Fruit fly (Drosophila melanogaster) whole organism, prepupa: ENCODE results near the gene Pi4KIIIalpha.

Source experiments
- Blimp-1 ChIP-seq: fragments of 200-800 bp; sonication (Bioruptor generic); optimal IDR thresholded peaks from 3 replicates; lab custom pipeline; 2017; ENCODE audit warnings: missing biosample characterization, missing genetic modification characterization, mild to moderate bottlenecking, moderate library complexity, missing genetic modification reagents
- CG10631 ChIP-seq: fragments of 200-800 bp; sonication (Bioruptor generic); optimal IDR thresholded peaks from 2 replicates; lab custom pipeline; 2016; ENCODE audit warnings: missing biosample characterization, missing genetic modification characterization
- CG11294 ChIP-seq: fragments of 200-800 bp; sonication (Bioruptor generic); IDR thresholded peaks from 2 replicates; pipeline ENCODE4 v1.3.6; 2022; ENCODE audit warnings: missing biosample characterization, missing genetic modification characterization
- CG11762 ChIP-seq: fragments of 200-800 bp; sonication (Bioruptor generic); optimal IDR thresholded peaks from 3 replicates; lab custom pipeline; 2016; ENCODE audit warnings: missing biosample characterization, missing genetic modification characterization; ENCODE audit not compliant: insufficient read depth
- CG11902 ChIP-seq: fragments of 200-800 bp; sonication (Bioruptor generic); optimal IDR thresholded peaks from 3 replicates; lab custom pipeline; 2016; ENCODE audit warnings: missing biosample characterization, missing genetic modification characterization
- CG15336 ChIP-seq: fragments of 200-800 bp; sonication (Bioruptor generic); IDR thresholded peaks from 2 replicates; pipeline ENCODE4 v1.3.6; 2022; ENCODE audit warnings: missing biosample characterization, missing genetic modification characterization
- CG16779 ChIP-seq: fragments of 200-800 bp; sonication (Bioruptor generic); optimal IDR thresholded peaks from 3 replicates; lab custom pipeline; 2017; ENCODE audit warnings: missing biosample characterization, mild to moderate bottlenecking, missing genetic modification characterization
- CG3032 ChIP-seq: fragments of 200-800 bp; optimal IDR thresholded peaks from 2 replicates; lab custom pipeline; 2019; ENCODE audit warnings: missing biosample characterization, mild to moderate bottlenecking, missing genetic modification characterization, moderate library complexity
- CG31627 ChIP-seq: fragments of 200-800 bp; sonication (Bioruptor generic); optimal IDR thresholded peaks from 3 replicates; lab custom pipeline; 2016; ENCODE audit warnings: missing biosample characterization, missing genetic modification characterization
- CG32006 ChIP-seq: fragments of 200-800 bp; sonication (Bioruptor generic); optimal IDR thresholded peaks from 3 replicates; lab custom pipeline; 2017; ENCODE audit warnings: missing biosample characterization, mild to moderate bottlenecking, missing genetic modification characterization
- CG34406 ChIP-seq: fragments of 200-800 bp; sonication (Bioruptor generic); optimal IDR thresholded peaks from 3 replicates; lab custom pipeline; 2016; ENCODE audit warnings: missing biosample characterization, missing genetic modification characterization
- CG3919 ChIP-seq: fragments of 200-800 bp; sonication (Bioruptor generic); optimal IDR thresholded peaks from 3 replicates; lab custom pipeline; 2016; ENCODE audit warnings: missing biosample characterization, missing genetic modification characterization
- CG4318 ChIP-seq: fragments of 200-800 bp; sonication (Bioruptor generic); optimal IDR thresholded peaks from 3 replicates; lab custom pipeline; 2017; ENCODE audit warnings: missing biosample characterization, mild to moderate bottlenecking, missing genetic modification characterization
- CG6163 ChIP-seq: fragments of 200-800 bp; sonication (Bioruptor generic); IDR thresholded peaks from 3 replicates; pipeline ENCODE4 v1.3.6; 2022; ENCODE audit warnings: missing biosample characterization, missing genetic modification characterization
- CG6792 ChIP-seq: fragments of 200-800 bp; sonication (Bioruptor generic); optimal IDR thresholded peaks from 3 replicates; lab custom pipeline; 2016; ENCODE audit warnings: missing biosample characterization, missing genetic modification characterization
- CG6808 ChIP-seq: fragments of 200-800 bp; sonication (Bioruptor generic); optimal IDR thresholded peaks from 3 replicates; lab custom pipeline; 2017; ENCODE audit warnings: missing biosample characterization, missing genetic modification characterization, mild to moderate bottlenecking, moderate library complexity, missing genetic modification reagents
- CG6854 ChIP-seq: fragments of 200-800 bp; sonication (Bioruptor generic); optimal IDR thresholded peaks from 2 replicates; lab custom pipeline; 2017; ENCODE audit warnings: missing biosample characterization, mild to moderate bottlenecking, missing genetic modification characterization
- CG7368 ChIP-seq: fragments of 200-800 bp; sonication (Bioruptor generic); optimal IDR thresholded peaks from 3 replicates; lab custom pipeline; 2016; ENCODE audit warnings: missing biosample characterization, missing genetic modification characterization
- CG8319 ChIP-seq: fragments of 200-800 bp; sonication (Bioruptor generic); optimal IDR thresholded peaks from 3 replicates; lab custom pipeline; 2016; ENCODE audit warnings: missing biosample characterization, missing genetic modification characterization
- CG8632 ChIP-seq: fragments of 200-800 bp; sonication (Bioruptor generic); optimal IDR thresholded peaks from 3 replicates; lab custom pipeline; 2016; ENCODE audit warnings: missing biosample characterization, missing genetic modification characterization
- Eip75B ChIP-seq: fragments of 200-800 bp; sonication (Bioruptor generic); optimal IDR thresholded peaks from 3 replicates; lab custom pipeline; 2016; ENCODE audit warnings: missing biosample characterization, missing genetic modification characterization
- Eip78C ChIP-seq: fragments of 200-800 bp; sonication (Bioruptor generic); peaks from one replicate; lab custom pipeline; 2016; ENCODE audit warnings: missing biosample characterization, missing genetic modification characterization
- Eip93F ChIP-seq: fragments of 200-800 bp; sonication (Bioruptor generic); optimal IDR thresholded peaks from 2 replicates; lab custom pipeline; 2016; ENCODE audit warnings: missing biosample characterization, mild to moderate bottlenecking, missing genetic modification characterization
- Ets21C ChIP-seq: fragments of 200-800 bp; sonication (Bioruptor generic); optimal IDR thresholded peaks from 3 replicates; lab custom pipeline; 2016; ENCODE audit warnings: missing biosample characterization, missing genetic modification characterization
- Ets96B ChIP-seq: fragments of 200-800 bp; optimal IDR thresholded peaks from 2 replicates; lab custom pipeline; 2019; ENCODE audit warnings: missing biosample characterization, mild to moderate bottlenecking, missing genetic modification characterization, moderate library complexity
- Gug ChIP-seq: fragments of 200-800 bp; sonication (Bioruptor generic); IDR thresholded peaks from 2 replicates; pipeline ENCODE4 v1.3.6; 2022; ENCODE audit warnings: missing biosample characterization, missing genetic modification characterization
- Hr38 ChIP-seq: sonication (Bioruptor generic); optimal IDR thresholded peaks from 2 replicates; lab custom pipeline; 2016; ENCODE audit warnings: missing biosample characterization, missing genetic modification characterization
- Hr4 ChIP-seq: fragments of 200-800 bp; sonication (Bioruptor generic); optimal IDR thresholded peaks from 3 replicates; lab custom pipeline; 2016; ENCODE audit warnings: missing biosample characterization, missing genetic modification characterization
- Lpt ChIP-seq: fragments of 200-800 bp; sonication (Bioruptor generic); optimal IDR thresholded peaks from 3 replicates; lab custom pipeline; 2016; ENCODE audit warnings: missing biosample characterization, missing genetic modification characterization
- OdsH ChIP-seq: fragments of 200-800 bp; sonication (Bioruptor generic); optimal IDR thresholded peaks from 3 replicates; lab custom pipeline; 2016; ENCODE audit warnings: missing biosample characterization, missing genetic modification characterization
- achi ChIP-seq: fragments of 200-800 bp; sonication (Bioruptor generic); optimal IDR thresholded peaks from 3 replicates; lab custom pipeline; 2016; ENCODE audit warnings: missing biosample characterization, missing genetic modification characterization
- cyc ChIP-seq: fragments of 200-800 bp; sonication (Bioruptor generic); optimal IDR thresholded peaks from 3 replicates; lab custom pipeline; 2016; ENCODE audit warnings: missing biosample characterization, missing genetic modification characterization
- dac ChIP-seq: fragments of 200-800 bp; sonication (Bioruptor generic); optimal IDR thresholded peaks from 2 replicates; lab custom pipeline; 2017; ENCODE audit warnings: missing biosample characterization, mild to moderate bottlenecking, missing genetic modification characterization
- eg ChIP-seq: fragments of 200-800 bp; sonication (Bioruptor generic); IDR thresholded peaks from 3 replicates; pipeline ENCODE4 v1.3.6; 2022; ENCODE audit warnings: missing biosample characterization, missing genetic modification characterization
- esn ChIP-seq: fragments of 200-800 bp; sonication (Bioruptor generic); optimal IDR thresholded peaks from 2 replicates; lab custom pipeline; 2016; ENCODE audit warnings: missing biosample characterization, mild to moderate bottlenecking, missing genetic modification characterization, moderate library complexity
- fd59A ChIP-seq: fragments of 200-800 bp; sonication (Bioruptor generic); optimal IDR thresholded peaks from 2 replicates; lab custom pipeline; 2017; ENCODE audit warnings: missing biosample characterization, mild to moderate bottlenecking, missing genetic modification characterization, missing genetic modification reagents
- fd85E ChIP-seq: fragments of 200-800 bp; sonication (Bioruptor generic); optimal IDR thresholded peaks from 3 replicates; lab custom pipeline; 2016; ENCODE audit warnings: missing biosample characterization, missing genetic modification characterization
- net ChIP-seq: fragments of 200-800 bp; sonication (Bioruptor generic); optimal IDR thresholded peaks from 3 replicates; lab custom pipeline; 2016; ENCODE audit warnings: missing biosample characterization, missing genetic modification characterization
- salr ChIP-seq, 2 experiments: fragments of 200-800 bp; sonication (Bioruptor generic); optimal IDR thresholded peaks; 3 replicates each; lab custom pipeline; 2016 to 2018; ENCODE audit warnings: missing biosample characterization in 2 of 2, missing genetic modification characterization in 2 of 2, mild to moderate bottlenecking in 1 of 2
- ss ChIP-seq, 2 experiments: fragments of 200-800 bp; sonication (Bioruptor generic); optimal IDR thresholded peaks; 2 replicates in 1 of 2; 3 replicates in 1 of 2; lab custom pipeline; 2017 to 2018; ENCODE audit warnings: mild to moderate bottlenecking in 2 of 2, missing biosample characterization in 2 of 2, missing genetic modification characterization in 2 of 2, moderate library complexity in 1 of 2
- svp ChIP-seq: fragments of 200-800 bp; sonication (Bioruptor generic); peaks from one replicate; lab custom pipeline; 2016; ENCODE audit warnings: missing biosample characterization, missing genetic modification characterization
- topi ChIP-seq: fragments of 200-800 bp; sonication (Bioruptor generic); optimal IDR thresholded peaks from 3 replicates; lab custom pipeline; 2016; ENCODE audit warnings: missing biosample characterization, missing genetic modification characterization
- vri ChIP-seq: fragments of 200-800 bp; sonication (Bioruptor generic); optimal IDR thresholded peaks from 3 replicates; lab custom pipeline; 2016; ENCODE audit warnings: missing biosample characterization, mild to moderate bottlenecking, missing genetic modification characterization

Gene Pi4KIIIalpha

DNA sequence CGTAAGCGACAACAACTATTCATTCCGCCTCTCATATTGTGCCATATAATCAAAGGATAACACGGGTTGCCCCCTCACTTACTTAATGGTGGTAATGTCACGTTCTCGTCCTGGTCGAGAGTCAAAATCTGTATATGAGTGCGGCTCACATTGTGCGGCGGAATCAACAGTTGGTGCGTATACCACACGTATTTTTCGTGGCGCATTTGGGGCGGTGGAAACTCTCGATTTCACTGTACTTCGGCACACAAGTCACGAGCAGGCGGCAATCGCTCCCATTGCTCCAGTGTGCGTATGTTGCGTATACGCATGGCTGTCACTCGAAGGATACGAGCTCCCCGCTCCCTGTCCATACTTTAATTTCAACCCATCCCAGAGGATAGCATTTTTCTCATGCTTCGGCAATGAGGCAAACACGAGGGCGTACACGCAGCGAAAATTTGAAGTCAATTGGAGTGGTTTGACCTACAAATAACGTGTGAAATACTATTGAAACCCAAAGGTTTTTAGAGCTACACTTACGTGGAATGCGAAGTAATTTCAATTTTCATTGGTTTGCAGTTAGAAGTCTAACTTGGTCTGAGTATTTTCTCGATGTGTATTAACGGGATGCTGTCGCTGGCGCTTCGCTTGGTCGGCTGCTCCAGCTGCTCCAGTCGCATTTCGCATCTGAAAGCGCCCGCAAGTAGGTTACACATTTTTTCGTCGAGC is 42.7 kb upstream of the Pi4KIIIalpha start (continued):
- no peak for TF ChIP-seq CG6792 (GFP tag; lab: Kevin White, UChicago)
- TF ChIP-seq CG7368 (GFP tag; lab: Kevin White, UChicago) = peak; percentile 39
- TF ChIP-seq CG10631 (GFP tag; lab: Kevin White, UChicago) = no peak
- peak; percentile 26 for TF ChIP-seq Eip75B (GFP tag; lab: Kevin White, UChicago)
- TF ChIP-seq esn (GFP tag; lab: Kevin White, UChicago) = peak; percentile 28
- TF ChIP-seq CG34406 = no peak
- no peak for TF ChIP-seq Blimp-1 (GFP tag; lab: Kevin White, UChicago)
- no peak for TF ChIP-seq CG11762 (GFP tag; lab: Kevin White, UChicago)
- no peak for TF ChIP-seq CG31627 (GFP tag; lab: Kevin White, UChicago)
- TF ChIP-seq CG3032 = no peak
- TF ChIP-seq vri (GFP tag; lab: Kevin White, UChicago) = no peak
- no peak for TF ChIP-seq CG8632 (GFP tag; lab: Kevin White, UChicago)
- no peak for TF ChIP-seq CG16779 (tag; lab: Kevin White, UChicago)
- peak; percentile 68 for TF ChIP-seq eg
- peak; percentile 19 for TF ChIP-seq topi (GFP tag; lab: Kevin White, UChicago)
- peak; percentile 5 for TF ChIP-seq achi (GFP tag; lab: Kevin White, UChicago)
- TF ChIP-seq Lpt = no peak
- no peak for TF ChIP-seq dac (GFP tag; lab: Kevin White, UChicago)
- TF ChIP-seq CG15336 = 0 out of 2 replicates have a peak, but pooled peaks have one; percentile 28
- TF ChIP-seq Ets96B (tag; lab: Kevin White, UChicago) = no peak
- TF ChIP-seq CG32006 (GFP tag; lab: Kevin White, UChicago) = peak; percentile 58
- TF ChIP-seq CG6163 (GFP tag; lab: Robert Waterston, UW) = peak; percentile 62; the same call in 2 of the 3 replicates
- TF ChIP-seq CG8319 (GFP tag; lab: Kevin White, UChicago) = no peak
- TF ChIP-seq fd85E (GFP tag; lab: Kevin White, UChicago) = no peak
- TF ChIP-seq Ets21C (GFP tag; lab: Kevin White, UChicago) = no peak
- no peak for TF ChIP-seq CG6854 (GFP tag; lab: Kevin White, UChicago)
- TF ChIP-seq Eip78C (GFP tag; lab: Kevin White, UChicago) = peak; percentile 68
- TF ChIP-seq net (GFP tag; lab: Kevin White, UChicago) = no peak
- TF ChIP-seq Hr4 (GFP tag; lab: Kevin White, UChicago) = peak; percentile 53
- peak; percentile 9 for TF ChIP-seq CG3919 (GFP tag; lab: Kevin White, UChicago)

DNA sequence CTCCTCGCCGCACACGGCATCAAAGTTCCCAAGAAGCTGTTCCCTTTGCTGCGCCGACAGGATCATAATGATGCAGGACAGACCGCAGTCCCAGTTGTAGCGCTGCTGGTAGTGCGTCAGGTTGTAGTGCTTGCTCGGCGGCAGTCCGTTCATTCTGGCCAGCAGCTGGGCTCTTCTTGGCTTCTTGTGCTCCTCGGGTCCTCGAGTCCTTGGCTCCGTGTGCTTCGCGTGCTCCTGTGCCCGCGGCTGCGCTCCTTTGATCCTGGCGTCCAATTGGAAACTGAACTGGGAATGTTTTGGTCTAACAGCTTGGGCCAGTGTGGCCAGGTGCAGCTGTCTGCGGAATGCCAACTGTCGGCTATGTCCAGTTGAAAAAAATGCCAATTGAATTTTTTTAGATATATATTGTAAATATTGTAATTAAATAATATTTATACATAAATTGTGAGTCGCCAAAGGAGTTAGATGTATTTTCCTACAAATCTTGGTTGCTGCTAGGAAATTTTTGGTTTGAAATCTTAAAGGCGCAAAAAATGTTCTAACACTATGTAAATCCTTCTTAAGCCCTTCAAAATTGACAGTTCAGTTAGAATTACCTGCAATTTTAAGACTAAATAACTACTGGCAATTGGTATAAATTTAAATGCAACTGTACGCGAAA is 39.4 kb upstream of the Pi4KIIIalpha start, which contains the start of gene CG13760:
TSS of gene CG13760 (minus strand) at position 645 of the 661 bp plus-strand sequence.
- no peak for TF ChIP-seq Eip93F (GFP tag; lab: Kevin White, UChicago)
- no peak for TF ChIP-seq dac (GFP tag; lab: Kevin White, UChicago)
- TF ChIP-seq CG6808 (GFP tag; lab: Kevin White, UChicago) = no peak
- TF ChIP-seq Hr4 (GFP tag; lab: Kevin White, UChicago) = peak; percentile 20
- no peak for TF ChIP-seq salr (GFP tag; optimal IDR thresholded peaks at IDR 0.05; lab: Kevin White, UChicago)
- no peak for TF ChIP-seq Gug (GFP tag; lab: Robert Waterston, UW)
- TF ChIP-seq svp (GFP tag; lab: Kevin White, UChicago) = no peak
- peak; percentile 57 for TF ChIP-seq Eip78C (GFP tag; lab: Kevin White, UChicago)
- TF ChIP-seq CG3919 (GFP tag; lab: Kevin White, UChicago) = peak; percentile 14
- TF ChIP-seq CG6854 (GFP tag; lab: Kevin White, UChicago) = no peak
- no peak for TF ChIP-seq achi (GFP tag; lab: Kevin White, UChicago)
- no peak for TF ChIP-seq esn (GFP tag; lab: Kevin White, UChicago)
- no peak for TF ChIP-seq Hr38 (GFP tag; lab: Kevin White, UChicago)
- no peak for TF ChIP-seq fd59A (GFP tag; lab: Kevin White, UChicago)
- no peak for TF ChIP-seq OdsH (GFP tag; lab: Kevin White, UChicago)
- no peak for TF ChIP-seq CG3032
- TF ChIP-seq CG11902 (GFP tag; lab: Kevin White, UChicago) = no peak
- no peak for TF ChIP-seq CG4318
- TF ChIP-seq ss (GFP tag; optimal IDR thresholded peaks at IDR 0.05; lab: Kevin White, UChicago) = no peak
- no peak for TF ChIP-seq CG16779 (tag; lab: Kevin White, UChicago)
- TF ChIP-seq cyc (GFP tag; lab: Kevin White, UChicago) = peak; percentile 6
- no peak for TF ChIP-seq Lpt
- TF ChIP-seq CG11294 (GFP tag; lab: Robert Waterston, UW) = no peak
- no peak for TF ChIP-seq Blimp-1 (GFP tag; lab: Kevin White, UChicago)
- TF ChIP-seq, all 60 proteins: peak for 4
